Fruit fly (Drosophila melanogaster): ENCODE results near the gene CG7840.

dm6 chr2L:8292159-8292887 is 13.1 kb upstream of the CG7840 start:
- TF ChIP-seq caup (GFP tag; optimal IDR thresholded peaks at IDR 0.05; ENCODE audit: severe bottlenecking) (peak; percentile 94), CG10462 (GFP tag; optimal IDR thresholded peaks at IDR 0.05) (peak; percentile 92), sim (GFP tag; IDR thresholded peaks at IDR 0.05) (peak; percentile 97), CG31441 (GFP tag; IDR thresholded peaks at IDR 0.05) (peak; percentile 93), ttk (GFP tag; IDR thresholded peaks at IDR 0.05) (peak; percentile 95), jumu (GFP tag; optimal IDR thresholded peaks at IDR 0.05) (peak; percentile 92), Doc2 (GFP tag; IDR thresholded peaks at IDR 0.05) (peak; percentile 76)

All from whole organism, embryonic.